Fruit fly (Drosophila melanogaster): Measurements from ENCODE around the gene CG11905.
A peak's percentile ranks its signal among the peaks of the same experiment; 100 is the strongest.

dm6 chr3L:16974645-16975151, 39.4 kb upstream of the CG11905 start:
- TF ChIP-seq D1 (tag; optimal IDR thresholded peaks at IDR 0.05) (no peak), CG8301 (tag; optimal IDR thresholded peaks at IDR 0.05) (peak; percentile 18), CG32121 (GFP tag; IDR thresholded peaks at IDR 0.05) (0 out of 2 replicates have a peak, but pooled peaks have one; percentile 5), CG12605 (GFP tag; IDR thresholded peaks at IDR 0.05) (peak; percentile 60)
